Worm (Caenorhabditis elegans) whole organism, early embryonic: ENCODE measurements around the gene sqv-7.
A peak's percentile ranks its signal among the peaks of the same experiment; 100 is the strongest.
"Not testable (repeated sequence)": the region's sequence is repeated elsewhere in the genome, so short reads cannot be mapped to it uniquely, and the experiment has no call there.

ENCODE experiments used
- ama-1 ChIP-seq: fragments of 150-350 bp; optimal IDR thresholded peaks from 2 replicates; lab custom pipeline; 2014
- ceh-13 ChIP-seq: fragments of 200-800 bp; sonication (Bioruptor generic); optimal IDR thresholded peaks from 2 replicates; lab custom pipeline; 2018; ENCODE audit warnings: mild to moderate bottlenecking, missing genetic modification characterization, missing compliant biosample characterization
- scrt-1 ChIP-seq: fragments of 200-800 bp; sonication (Bioruptor generic); IDR thresholded peaks from 2 replicates; pipeline ENCODE4 v1.3.6; 2022; ENCODE audit warnings: missing genetic modification characterization, missing compliant biosample characterization

DNA sequence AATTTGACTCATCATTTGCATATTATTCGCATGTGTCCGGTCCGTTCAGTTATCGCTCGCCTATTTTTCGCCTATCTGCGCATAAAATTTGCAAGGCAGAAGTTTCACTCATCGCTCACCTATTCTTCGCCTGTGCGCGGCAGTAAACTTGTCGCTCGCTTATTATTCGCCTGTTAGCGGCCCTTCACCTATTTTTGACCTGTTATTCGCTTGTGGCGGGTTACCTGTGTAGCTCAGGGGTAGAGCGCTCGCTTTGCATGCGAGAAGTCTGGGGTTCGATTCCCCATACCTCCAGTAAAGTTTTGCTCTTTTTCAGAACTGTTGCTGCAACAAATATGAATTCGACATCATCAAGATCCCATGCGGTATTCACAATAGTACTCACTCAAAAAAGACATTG, 11.1 kb downstream of the sqv-7 start:
- TF ChIP-seq scrt-1 (GFP tag; lab: Robert Waterston, UW) (peak; percentile 97), ceh-13 (GFP tag; lab: Kevin White, UChicago) (peak; percentile 77)
- not testable (repeated sequence) for TF ChIP-seq ama-1
